Fruit fly (Drosophila melanogaster) whole organism, pupa: ENCODE data around the gene CG12289.

Source experiments
- CG10348 ChIP-seq: fragments of 200-800 bp; sonication (Bioruptor generic); IDR thresholded peaks from 2 replicates; pipeline ENCODE4 v1.3.6; 2022; ENCODE audit warnings: missing biosample characterization, missing genetic modification characterization
- CG13204 ChIP-seq: fragments of 200-800 bp; sonication (Bioruptor generic); optimal IDR thresholded peaks from 2 replicates; lab custom pipeline; 2018; ENCODE audit warnings: missing biosample characterization, mild to moderate bottlenecking, missing genetic modification characterization, moderate library complexity
- CG17806 ChIP-seq: fragments of 200-800 bp; sonication (Bioruptor generic); optimal IDR thresholded peaks from 2 replicates; lab custom pipeline; 2018; ENCODE audit warnings: missing biosample characterization, mild to moderate bottlenecking, missing genetic modification characterization, moderate library complexity
- CG8301 ChIP-seq: fragments of 200-800 bp; sonication (Bioruptor generic); optimal IDR thresholded peaks from 2 replicates; lab custom pipeline; 2018; ENCODE audit warnings: missing biosample characterization, mild to moderate bottlenecking, missing genetic modification characterization
- CG9948 ChIP-seq: fragments of 200-800 bp; sonication (Bioruptor generic); optimal IDR thresholded peaks from 2 replicates; lab custom pipeline; 2018; ENCODE audit warnings: missing biosample characterization, mild to moderate bottlenecking, missing genetic modification characterization, moderate library complexity
- EcR ChIP-seq: fragments of 200-800 bp; sonication (Bioruptor generic); optimal IDR thresholded peaks from 3 replicates; lab custom pipeline; 2019; ENCODE audit warnings: missing biosample characterization, missing genetic modification characterization, mild to moderate bottlenecking, moderate library complexity, missing genetic modification reagents
- Ets98B ChIP-seq: fragments of 200-800 bp; sonication (Bioruptor generic); IDR thresholded peaks from 2 replicates; pipeline ENCODE4 v1.3.6; 2022; ENCODE audit warnings: missing biosample characterization, missing genetic modification characterization
- Pif1A ChIP-seq: fragments of 200-800 bp; sonication (Bioruptor generic); optimal IDR thresholded peaks from 3 replicates; lab custom pipeline; 2016; ENCODE audit warnings: missing biosample characterization, missing genetic modification characterization
- fd96Ca ChIP-seq: fragments of 200-800 bp; sonication (Bioruptor generic); IDR thresholded peaks from 3 replicates; pipeline ENCODE4 v1.3.6; 2022; ENCODE audit warnings: missing biosample characterization, missing genetic modification characterization
- gl ChIP-seq: fragments of 200-800 bp; sonication (Bioruptor generic); optimal IDR thresholded peaks from 2 replicates; lab custom pipeline; 2018; ENCODE audit warnings: missing biosample characterization, mild to moderate bottlenecking, missing genetic modification characterization

- TF ChIP-seq gl (tag; lab: Kevin White, UChicago): no peak
- TF ChIP-seq Ets98B (GFP tag; lab: Robert Waterston, UW): no peak
- TF ChIP-seq EcR (GFP tag; lab: Kevin White, UChicago): no peak
- TF ChIP-seq Pif1A: no peak
- no peak for TF ChIP-seq fd96Ca (GFP tag; lab: Robert Waterston, UW)
- TF ChIP-seq CG9948 (tag; lab: Kevin White, UChicago): peak; percentile 21
- TF ChIP-seq CG13204 (GFP tag; lab: Kevin White, UChicago): no peak
- TF ChIP-seq CG8301 (tag; lab: Kevin White, UChicago): peak; percentile 28
- TF ChIP-seq CG17806 (tag; lab: Kevin White, UChicago): no peak
- TF ChIP-seq CG10348 (GFP tag; lab: Robert Waterston, UW): no peak
Measured at dm6 chr3L:11444169-11444568, 14.1 kb downstream of the CG12289 start.
